Worm (Caenorhabditis elegans): Measurements from ENCODE around the gene C32B5.15.

DNA sequence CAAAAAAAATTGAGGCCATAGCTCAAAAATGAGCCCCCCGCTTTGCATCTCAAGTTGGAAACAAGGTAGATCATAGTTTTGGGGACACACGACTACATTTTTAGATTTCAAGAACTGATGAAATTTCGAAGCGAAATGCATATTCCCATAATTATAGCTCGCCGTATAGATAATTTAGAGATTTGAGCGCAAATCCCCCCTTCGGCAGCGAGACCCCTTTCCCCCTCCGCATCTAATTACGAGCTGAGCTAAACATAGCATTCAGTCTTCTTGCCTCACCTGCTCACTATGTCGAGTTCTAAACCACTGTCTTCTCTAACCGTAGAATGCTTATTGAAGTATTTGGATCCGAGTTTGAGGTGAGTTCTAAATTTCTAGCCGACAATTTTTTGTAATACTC lies 6.4 kb upstream of the C32B5.15 start, which contains the start of the genes fbxc-17 and fbxc-15:
- no peak for TF ChIP-seq ZK546.5 (tag; optimal IDR thresholded peaks at IDR 0.05)
- no peak for TF ChIP-seq mdl-1 (tag; optimal IDR thresholded peaks at IDR 0.05)
- TF ChIP-seq ztf-11 (tag; optimal IDR thresholded peaks at IDR 0.05) = no peak
- no peak for TF ChIP-seq snpc-4 (tag; optimal IDR thresholded peaks at IDR 0.05)
- TF ChIP-seq unc-39 (tag; optimal IDR thresholded peaks at IDR 0.05) = no peak
- no peak for TF ChIP-seq nhr-77 (tag; optimal IDR thresholded peaks at IDR 0.05)
- no peak for TF ChIP-seq ztf-1 (GFP tag; conservative IDR thresholded peaks at IDR 0.05)
- TF ChIP-seq alr-1 (tag; optimal IDR thresholded peaks at IDR 0.05) = no peak
- TF ChIP-seq fos-1 (tag; optimal IDR thresholded peaks at IDR 0.05) = no peak

Measured in whole organism, L2 larva.